Fruit fly (Drosophila melanogaster) whole organism, wandering third instar larva: ENCODE data around the gene CG34461.

Experiments used
- Abd-B ChIP-seq: fragments of >200 bp; optimal IDR thresholded peaks from 2 replicates; lab custom pipeline; 2017; ENCODE audit warnings: missing biosample characterization, missing genetic modification characterization
- CG9705 ChIP-seq: fragments of 200-800 bp; sonication (Bioruptor generic); optimal IDR thresholded peaks from 2 replicates; lab custom pipeline; 2018; ENCODE audit warnings: missing biosample characterization, mild to moderate bottlenecking, missing genetic modification characterization
- Dfd ChIP-seq: fragments of >200 bp; optimal IDR thresholded peaks from 2 replicates; lab custom pipeline; 2017; ENCODE audit warnings: missing biosample characterization, missing genetic modification characterization
- Hnf4 ChIP-seq: fragments of 200-800 bp; sonication (Bioruptor generic); optimal IDR thresholded peaks from 2 replicates; lab custom pipeline; 2016; ENCODE audit warnings: missing biosample characterization, mild to moderate bottlenecking, missing genetic modification characterization
- Hr78 ChIP-seq: fragments of >200 bp; optimal IDR thresholded peaks from 2 replicates; lab custom pipeline; 2017; ENCODE audit warnings: missing biosample characterization, missing genetic modification characterization
- Mio ChIP-seq: sonication (Bioruptor generic); optimal IDR thresholded peaks from 2 replicates; lab custom pipeline; 2016; ENCODE audit warnings: missing biosample characterization, missing genetic modification characterization
- N ChIP-seq: fragments of >200 bp; optimal IDR thresholded peaks from 2 replicates; lab custom pipeline; 2018; ENCODE audit warnings: missing biosample characterization, missing external identifiers, missing genetic modification characterization
- OdsH ChIP-seq: fragments of 200-800 bp; sonication (Bioruptor generic); optimal IDR thresholded peaks from 2 replicates; lab custom pipeline; 2016; ENCODE audit warnings: missing biosample characterization, mild to moderate bottlenecking, missing genetic modification characterization
- dmrt93B ChIP-seq: fragments of 200-800 bp; sonication (Bioruptor generic); optimal IDR thresholded peaks from 2 replicates; lab custom pipeline; 2018; ENCODE audit warnings: missing biosample characterization, mild to moderate bottlenecking, missing genetic modification characterization
- h ChIP-seq: fragments of 200-800 bp; sonication (Bioruptor generic); optimal IDR thresholded peaks from 3 replicates; lab custom pipeline; 2016; ENCODE audit warnings: missing biosample characterization, mild to moderate bottlenecking, missing genetic modification characterization
- pan ChIP-seq: fragments of >200 bp; optimal IDR thresholded peaks from 2 replicates; lab custom pipeline; 2017
- psq ChIP-seq: fragments of 200-800 bp; sonication (Bioruptor generic); optimal IDR thresholded peaks from 3 replicates; lab custom pipeline; 2017; ENCODE audit warnings: missing biosample characterization, mild to moderate bottlenecking, missing genetic modification characterization, moderate library complexity
- usp ChIP-seq: fragments of >200 bp; optimal IDR thresholded peaks from 2 replicates; lab custom pipeline; 2017; ENCODE audit warnings: missing biosample characterization, missing genetic modification characterization

DNA sequence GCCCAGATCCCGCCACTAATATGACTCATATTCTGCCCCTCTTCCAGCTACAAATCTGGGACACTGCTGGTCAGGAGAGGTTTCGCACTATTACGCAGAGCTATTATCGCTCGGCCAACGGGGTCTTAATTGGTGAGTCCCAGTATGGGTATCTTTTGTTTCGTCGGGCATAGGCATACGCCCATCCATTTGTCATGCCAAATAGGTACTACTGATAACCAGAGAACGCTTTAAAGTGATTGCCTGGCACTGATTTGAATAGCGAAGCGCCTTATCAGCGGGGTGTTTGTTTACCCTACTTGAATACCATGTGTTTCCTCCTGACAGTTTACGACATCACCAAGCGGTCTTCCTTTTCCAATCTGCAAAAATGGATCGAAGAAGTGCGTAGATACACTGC is 28.2 kb upstream of the CG34461 start:
- TF ChIP-seq dmrt93B (GFP tag; lab: Kevin White, UChicago) (no peak), Hnf4 (GFP tag; lab: Kevin White, UChicago) (no peak), psq (GFP tag; lab: Kevin White, UChicago) (no peak), Dfd (GFP tag; lab: Kevin White, UChicago) (no peak), Abd-B (no peak), CG9705 (GFP tag; lab: Kevin White, UChicago) (no peak), OdsH (no peak), Hr78 (GFP tag; lab: Kevin White, UChicago) (no peak), h (GFP tag; lab: Kevin White, UChicago) (no peak), Mio (GFP tag; lab: Kevin White, UChicago) (no peak), pan (lab: Kevin White, UChicago) (no peak), usp (GFP tag; lab: Kevin White, UChicago) (no peak), N (GFP tag; lab: Kevin White, UChicago) (no peak)
